In the genomic region with DNA sequence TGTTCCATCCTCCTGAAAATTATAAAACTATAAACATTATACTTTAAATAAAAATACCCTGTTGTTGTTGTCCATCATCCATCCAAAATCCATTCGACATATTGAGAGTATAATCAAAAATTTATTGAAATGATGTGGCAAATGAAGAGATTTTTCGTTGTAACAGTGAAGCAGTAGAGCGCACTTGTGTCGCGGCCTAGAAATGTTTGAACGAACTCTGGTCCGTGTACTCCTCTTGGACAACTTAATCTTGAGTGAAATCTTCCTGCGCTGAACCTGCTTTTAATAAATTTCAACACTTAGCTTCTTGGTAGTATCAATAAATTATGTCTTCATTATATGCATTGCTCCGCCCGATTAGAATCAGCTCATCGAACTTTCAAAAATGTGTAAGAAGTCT, we compare ENCODE assay signal across 4 worm cellular contexts.
TF ChIP-seq lines count a peak whose summit lies in the region.

TSS of gene F32D8.14 (minus strand) at position 188 of the 400 bp plus-strand sequence.
TSS of gene F32D8.5 (plus strand) at position 200 of the 400 bp plus-strand sequence.

TF ChIP-seq in whole organism, L2 larva, 48 proteins besides CTCF, POLR2A, EP300 and RAD21 (continues in another document):
- TF ChIP-seq nhr-23 (tag; optimal IDR thresholded peaks at IDR 0.05; lab: Kevin White, UChicago) (no peak), dmd-4 (tag; optimal IDR thresholded peaks at IDR 0.05; lab: Kevin White, UChicago) (no peak), lin-13 (GFP tag; optimal IDR thresholded peaks at IDR 0.05; lab: Kevin White, UChicago) (peak; percentile 85), gmeb-1 (tag; optimal IDR thresholded peaks at IDR 0.05; lab: Kevin White, UChicago) (peak; percentile 81), nhr-77 (tag; optimal IDR thresholded peaks at IDR 0.05; lab: Kevin White, UChicago) (no peak), sma-3 (GFP tag; optimal IDR thresholded peaks at IDR 0.05; lab: Kevin White, UChicago) (peak; percentile 84), ceh-82 (tag; optimal IDR thresholded peaks at IDR 0.05; lab: Kevin White, UChicago) (peak; percentile 29), elt-1 (tag; optimal IDR thresholded peaks at IDR 0.05; lab: Kevin White, UChicago) (no peak), egl-27 (tag; optimal IDR thresholded peaks at IDR 0.05; lab: Kevin White, UChicago) (peak; percentile 2), crh-2 (tag; optimal IDR thresholded peaks at IDR 0.05; lab: Kevin White, UChicago) (peak; percentile 94), unc-55 (GFP tag; optimal IDR thresholded peaks at IDR 0.05; lab: Kevin White, UChicago) (peak; percentile 88), nhr-10 (tag; optimal IDR thresholded peaks at IDR 0.05; lab: Kevin White, UChicago) (no peak), sma-9 (GFP tag; optimal IDR thresholded peaks at IDR 0.05; lab: Kevin White, UChicago) (peak; percentile 93), sma-9 (tag; optimal IDR thresholded peaks at IDR 0.05; lab: Kevin White, UChicago) (no peak), blmp-1 (tag; optimal IDR thresholded peaks at IDR 0.05; lab: Kevin White, UChicago; ENCODE audit: insufficient read depth) (peak; percentile 70), fos-1 (tag; optimal IDR thresholded peaks at IDR 0.05; lab: Kevin White, UChicago) (peak; percentile 59), nhr-21 (tag; optimal IDR thresholded peaks at IDR 0.05; lab: Kevin White, UChicago) (peak; percentile 69), nhr-6 (tag; optimal IDR thresholded peaks at IDR 0.05; lab: Kevin White, UChicago) (peak; percentile 84), C34F6.9 (tag; optimal IDR thresholded peaks at IDR 0.05; lab: Kevin White, UChicago) (peak; percentile 93), snpc-4 (tag; optimal IDR thresholded peaks at IDR 0.05; lab: Kevin White, UChicago) (peak; percentile 75), mdl-1 (tag; optimal IDR thresholded peaks at IDR 0.05; lab: Kevin White, UChicago) (no peak), nhr-129 (tag; optimal IDR thresholded peaks at IDR 0.05; lab: Kevin White, UChicago) (peak; percentile 81)

TF ChIP-seq in whole organism, L4 larva, 104 proteins besides CTCF, POLR2A, EP300 and RAD21 (continues in another document):
- TF ChIP-seq nhr-11 (tag; optimal IDR thresholded peaks at IDR 0.05; lab: Kevin White, UChicago) = peak; percentile 30
- TF ChIP-seq rbr-2 (tag; optimal IDR thresholded peaks at IDR 0.05; lab: Kevin White, UChicago) = peak; percentile 54
- no peak for TF ChIP-seq gei-8 (GFP tag; optimal IDR thresholded peaks at IDR 0.05; lab: Kevin White, UChicago)
- TF ChIP-seq duxl-1 (tag; optimal IDR thresholded peaks at IDR 0.05; lab: Kevin White, UChicago; ENCODE audit: poor library complexity) = peak; percentile 74
- no peak for TF ChIP-seq nhr-42 (GFP tag; IDR thresholded peaks at IDR 0.05; lab: Robert Waterston, UW)
- TF ChIP-seq mxl-3 (GFP tag; optimal IDR thresholded peaks at IDR 0.05; lab: Kevin White, UChicago) = peak; percentile 50
- TF ChIP-seq ZK546.5 (tag; optimal IDR thresholded peaks at IDR 0.05; lab: Kevin White, UChicago) = peak in 1 of 2 experiments; percentile 71
- no peak for TF ChIP-seq nhr-41 (GFP tag; IDR thresholded peaks at IDR 0.05; lab: Robert Waterston, UW)
- TF ChIP-seq aha-1 (tag; lab: Kevin White, UChicago) = peak; percentile 89
- TF ChIP-seq spr-1 (tag; optimal IDR thresholded peaks at IDR 0.05; lab: Kevin White, UChicago) = peak; percentile 32
- TF ChIP-seq pqm-1 (tag; optimal IDR thresholded peaks at IDR 0.05; lab: Kevin White, UChicago) = peak; percentile 1
- TF ChIP-seq tra-1 (GFP tag; IDR thresholded peaks at IDR 0.05; lab: Robert Waterston, UW) = no peak
- TF ChIP-seq nhr-10 (tag; optimal IDR thresholded peaks at IDR 0.05; lab: Kevin White, UChicago) = no peak
- no peak for TF ChIP-seq aly-2 (tag; optimal IDR thresholded peaks at IDR 0.05; lab: Kevin White, UChicago)
- TF ChIP-seq ceh-20 (GFP tag; IDR thresholded peaks at IDR 0.05; lab: Robert Waterston, UW) = 0 out of 2 replicates have a peak, but pooled peaks have one; percentile 12
- TF ChIP-seq dmd-6 (GFP tag; IDR thresholded peaks at IDR 0.05; lab: Robert Waterston, UW) = peak; percentile 46
- peak in 1 of 2 experiments; percentile 90 for TF ChIP-seq lsy-2 (tag; optimal IDR thresholded peaks at IDR 0.05; lab: Kevin White, UChicago)
- no peak for TF ChIP-seq daf-16 (GFP tag; optimal IDR thresholded peaks at IDR 0.05; lab: Kevin White, UChicago)
- TF ChIP-seq daf-16 (tag; optimal IDR thresholded peaks at IDR 0.05; lab: Kevin White, UChicago) = peak; percentile 27
- TF ChIP-seq nhr-77 (tag; optimal IDR thresholded peaks at IDR 0.05; lab: Kevin White, UChicago) = peak; percentile 64
- TF ChIP-seq mes-2 (tag; optimal IDR thresholded peaks at IDR 0.05; lab: Kevin White, UChicago; ENCODE audit: poor library complexity, severe bottlenecking) = peak; percentile 98
- peak; percentile 85 for TF ChIP-seq dve-1 (tag; optimal IDR thresholded peaks at IDR 0.05; lab: Kevin White, UChicago; ENCODE audit: insufficient read depth)

TF ChIP-seq in whole organism, late embryonic, 69 proteins besides CTCF, POLR2A, EP300 and RAD21 (continues in another document):
- peak; percentile 92 for TF ChIP-seq ceh-31 (tag; optimal IDR thresholded peaks at IDR 0.05; lab: Kevin White, UChicago)
- TF ChIP-seq dve-1 (tag; optimal IDR thresholded peaks at IDR 0.05; lab: Kevin White, UChicago) = peak; percentile 40
- peak; percentile 75 for TF ChIP-seq ceh-2 (tag; optimal IDR thresholded peaks at IDR 0.05; lab: Kevin White, UChicago)
- TF ChIP-seq ceh-6 (GFP tag; optimal IDR thresholded peaks at IDR 0.05; lab: Kevin White, UChicago) = no peak
- peak; percentile 16 for TF ChIP-seq unc-55 (GFP tag; optimal IDR thresholded peaks at IDR 0.05; lab: Kevin White, UChicago)
- TF ChIP-seq fkh-6 (tag; optimal IDR thresholded peaks at IDR 0.05; lab: Kevin White, UChicago) = peak; percentile 0
- TF ChIP-seq unc-42 (tag; optimal IDR thresholded peaks at IDR 0.05; lab: Kevin White, UChicago) = peak; percentile 59
- peak; percentile 76 for TF ChIP-seq ets-4 (tag; optimal IDR thresholded peaks at IDR 0.05; lab: Kevin White, UChicago)
- peak; percentile 43 for TF ChIP-seq nfya-1 (tag; optimal IDR thresholded peaks at IDR 0.05; lab: Kevin White, UChicago)
- TF ChIP-seq ceh-19 (GFP tag; optimal IDR thresholded peaks at IDR 0.05; lab: Kevin White, UChicago) = no peak
- peak; percentile 47 for TF ChIP-seq elt-2 (tag; optimal IDR thresholded peaks at IDR 0.05; lab: Kevin White, UChicago)
- TF ChIP-seq madf-2 (tag; optimal IDR thresholded peaks at IDR 0.05; lab: Kevin White, UChicago) = no peak
- peak; percentile 52 for TF ChIP-seq fax-1 (tag; optimal IDR thresholded peaks at IDR 0.05; lab: Kevin White, UChicago)
- peak; percentile 45 for TF ChIP-seq rnt-1 (tag; optimal IDR thresholded peaks at IDR 0.05; lab: Kevin White, UChicago)
- peak; percentile 59 for TF ChIP-seq ceh-14 (tag; optimal IDR thresholded peaks at IDR 0.05; lab: Kevin White, UChicago)
- TF ChIP-seq ref-2 (tag; optimal IDR thresholded peaks at IDR 0.05; lab: Kevin White, UChicago) = peak; percentile 74
- TF ChIP-seq pros-1 (tag; optimal IDR thresholded peaks at IDR 0.05; lab: Kevin White, UChicago) = peak; percentile 24
- TF ChIP-seq ceh-34 (tag; optimal IDR thresholded peaks at IDR 0.05; lab: Kevin White, UChicago) = peak; percentile 15
- TF ChIP-seq npax-4 (tag; optimal IDR thresholded peaks at IDR 0.05; lab: Kevin White, UChicago) = no peak
- TF ChIP-seq C08G9.2 (tag; optimal IDR thresholded peaks at IDR 0.05; lab: Kevin White, UChicago) = peak; percentile 89
- peak; percentile 80 for TF ChIP-seq tbx-2 (tag; optimal IDR thresholded peaks at IDR 0.05; lab: Kevin White, UChicago)
- peak; percentile 49 for TF ChIP-seq zip-5 (tag; optimal IDR thresholded peaks at IDR 0.05; lab: Kevin White, UChicago)
- peak; percentile 66 for TF ChIP-seq tbx-7 (tag; optimal IDR thresholded peaks at IDR 0.05; lab: Kevin White, UChicago)
- TF ChIP-seq hlh-13 (GFP tag; optimal IDR thresholded peaks at IDR 0.05; lab: Kevin White, UChicago) = no peak

TF ChIP-seq in whole organism, mixed stage, embryonic, 35 proteins besides CTCF, POLR2A, EP300 and RAD21 (continues in another document):
- TF ChIP-seq pha-4 (tag; optimal IDR thresholded peaks at IDR 0.05; lab: Kevin White, UChicago) = peak; percentile 76
- no peak for TF ChIP-seq mls-2 (tag; optimal IDR thresholded peaks at IDR 0.05; lab: Kevin White, UChicago)
- peak; percentile 7 for TF ChIP-seq cnd-1 (tag; optimal IDR thresholded peaks at IDR 0.05; lab: Kevin White, UChicago)
- no peak for TF ChIP-seq bed-3 (GFP tag; optimal IDR thresholded peaks at IDR 0.05; lab: Kevin White, UChicago)
- TF ChIP-seq elt-1 (tag; optimal IDR thresholded peaks at IDR 0.05; lab: Kevin White, UChicago; ENCODE audit: borderline replicate concordance, insufficient read depth) = peak; percentile 37
- no peak for TF ChIP-seq zip-8 (tag; optimal IDR thresholded peaks at IDR 0.05; lab: Kevin White, UChicago)
- TF ChIP-seq nhr-2 (tag; optimal IDR thresholded peaks at IDR 0.05; lab: Kevin White, UChicago) = no peak
- no peak for TF ChIP-seq snpc-4 (tag; optimal IDR thresholded peaks at IDR 0.05; lab: Kevin White, UChicago)
- TF ChIP-seq unc-120 (tag; optimal IDR thresholded peaks at IDR 0.05; lab: Kevin White, UChicago; ENCODE audit: poor library complexity, severe bottlenecking) = no peak
- TF ChIP-seq ceh-43 (GFP tag; optimal IDR thresholded peaks at IDR 0.05; lab: Kevin White, UChicago) = no peak
- TF ChIP-seq ces-1 (GFP tag; optimal IDR thresholded peaks at IDR 0.05; lab: Kevin White, UChicago) = peak; percentile 65
- peak; percentile 60 for TF ChIP-seq mep-1 (tag; optimal IDR thresholded peaks at IDR 0.05; lab: Kevin White, UChicago)
- TF ChIP-seq lin-32 (GFP tag; optimal IDR thresholded peaks at IDR 0.05; lab: Kevin White, UChicago) = no peak
- no peak for TF ChIP-seq drap-1 (GFP tag; optimal IDR thresholded peaks at IDR 0.05; lab: Kevin White, UChicago)
- TF ChIP-seq lin-13 (tag; optimal IDR thresholded peaks at IDR 0.05; lab: Kevin White, UChicago) = peak; percentile 19
- TF ChIP-seq mab-5 (tag; optimal IDR thresholded peaks at IDR 0.05; lab: Kevin White, UChicago) = no peak
- TF ChIP-seq ham-2 (GFP tag; optimal IDR thresholded peaks at IDR 0.05; lab: Kevin White, UChicago) = no peak
- TF ChIP-seq M03D4.4 (tag; optimal IDR thresholded peaks at IDR 0.05; lab: Kevin White, UChicago) = no peak
- no peak for TF ChIP-seq elt-3 (tag; optimal IDR thresholded peaks at IDR 0.05; lab: Kevin White, UChicago)
- TF ChIP-seq tbx-8 (GFP tag; optimal IDR thresholded peaks at IDR 0.05; lab: Kevin White, UChicago) = no peak
- TF ChIP-seq hlh-1 (tag; optimal IDR thresholded peaks at IDR 0.05; lab: Kevin White, UChicago) = no peak
- no peak for TF ChIP-seq nhr-28 (tag; optimal IDR thresholded peaks at IDR 0.05; lab: Kevin White, UChicago)
- TF ChIP-seq unc-62 (GFP tag; optimal IDR thresholded peaks at IDR 0.05; lab: Kevin White, UChicago) = peak; percentile 47
- peak; percentile 47 for TF ChIP-seq sptf-1 (tag; optimal IDR thresholded peaks at IDR 0.05; lab: Kevin White, UChicago)
- no peak for TF ChIP-seq ceh-83 (GFP tag; optimal IDR thresholded peaks at IDR 0.05; lab: Kevin White, UChicago)
- TF ChIP-seq sem-2 (GFP tag; optimal IDR thresholded peaks at IDR 0.05; lab: Kevin White, UChicago) = no peak
- TF ChIP-seq ceh-39 (tag; optimal IDR thresholded peaks at IDR 0.05; lab: Kevin White, UChicago) = peak; percentile 2
- TF ChIP-seq flh-1 (GFP tag; optimal IDR thresholded peaks at IDR 0.05; lab: Kevin White, UChicago) = no peak
